Worm (Caenorhabditis elegans) whole organism, L1 larva: Measurements from ENCODE around the gene D2096.6.

Source experiments
- F16B12.6 ChIP-seq: fragments of 150-350 bp; optimal IDR thresholded peaks from 2 replicates; lab custom pipeline; 2014; ENCODE audit warnings: missing biosample characterization, missing genetic modification characterization
- blmp-1 ChIP-seq: fragments of 150-350 bp; optimal IDR thresholded peaks from 2 replicates; lab custom pipeline; 2014; ENCODE audit warnings: missing biosample characterization, missing genetic modification characterization
- ceh-82 ChIP-seq, 3 experiments: fragments of 150-350 bp in 1 of 3; sonication (generic microtip) in 2 of 3; optimal IDR thresholded peaks; 2 replicates each; lab custom pipeline; 2014 to 2017; ENCODE audit warnings: missing biosample characterization in 3 of 3, missing genetic modification characterization in 3 of 3
- dsc-1 ChIP-seq: sonication (generic microtip); optimal IDR thresholded peaks from 2 replicates; lab custom pipeline; 2016; ENCODE audit warnings: mild to moderate bottlenecking, missing genetic modification characterization, missing compliant biosample characterization
- efl-1 ChIP-seq, 4 experiments: fragments of 150-350 bp; optimal IDR thresholded peaks in 3 of 4; peaks in 1 of 4; 1 replicate in 1 of 4; 2 replicates in 3 of 4; lab custom pipeline; 2014; ENCODE audit warnings: missing biosample characterization in 2 of 4, missing genetic modification characterization in 2 of 4, missing genetic modification reagents in 2 of 4
- efl-3 ChIP-seq: fragments of 200-800 bp; sonication (Bioruptor generic); optimal IDR thresholded peaks from 2 replicates; lab custom pipeline; 2018; ENCODE audit warnings: mild to moderate bottlenecking, missing genetic modification characterization, missing compliant biosample characterization
- egl-13 ChIP-seq: sonication (generic microtip); optimal IDR thresholded peaks from 2 replicates; lab custom pipeline; 2016; ENCODE audit warnings: missing genotype, missing genetic modification reagents, missing genetic modification characterization, missing compliant biosample characterization
- ets-5 ChIP-seq: fragments of 200-800 bp; sonication (Bioruptor generic); IDR thresholded peaks from 2 replicates; pipeline ENCODE4 v1.3.6; 2022; ENCODE audit warnings: missing genetic modification characterization, missing compliant biosample characterization
- fkh-10 ChIP-seq: sonication (generic microtip); optimal IDR thresholded peaks from 2 replicates; lab custom pipeline; 2017; ENCODE audit warnings: missing biosample characterization, missing genetic modification reagents, missing genetic modification characterization
- fkh-4 ChIP-seq: sonication (generic microtip); optimal IDR thresholded peaks from 2 replicates; lab custom pipeline; 2016; ENCODE audit warnings: missing compliant biosample characterization, missing genetic modification characterization, borderline replicate concordance
- fkh-8 ChIP-seq: sonication (generic microtip); optimal IDR thresholded peaks from 2 replicates; lab custom pipeline; 2016; ENCODE audit warnings: mild to moderate bottlenecking, missing genetic modification characterization, missing compliant biosample characterization
- hlh-17 ChIP-seq: fragments of 200-800 bp; sonication (Bioruptor generic); optimal IDR thresholded peaks from 2 replicates; lab custom pipeline; 2018; ENCODE audit warnings: missing genetic modification characterization, mild to moderate bottlenecking, missing compliant biosample characterization, moderate library complexity, borderline replicate concordance
- hlh-4 ChIP-seq: sonication (generic microtip); optimal IDR thresholded peaks from 2 replicates; lab custom pipeline; 2016; ENCODE audit warnings: mild to moderate bottlenecking, missing genetic modification characterization, missing compliant biosample characterization
- isw-1 ChIP-seq: fragments of 200-800 bp; sonication (Bioruptor generic); IDR thresholded peaks from 2 replicates; pipeline ENCODE4 v1.3.6; 2022; ENCODE audit warnings: missing genetic modification characterization, missing compliant biosample characterization
- jun-1 ChIP-seq: fragments of 150-350 bp; optimal IDR thresholded peaks from 2 replicates; lab custom pipeline; 2014; ENCODE audit warnings: missing biosample characterization, missing genetic modification reagents, missing genetic modification characterization
- lin-13 ChIP-seq: fragments of 150-350 bp; optimal IDR thresholded peaks from 2 replicates; lab custom pipeline; 2014; ENCODE audit warnings: missing biosample characterization, missing genetic modification reagents, missing genetic modification characterization
- lin-15B ChIP-seq: fragments of 150-350 bp; sonication (generic microtip); optimal IDR thresholded peaks from 3 replicates; lab custom pipeline; 2014; ENCODE audit warnings: missing biosample characterization, missing genetic modification characterization
- lsy-2 ChIP-seq, 2 experiments: fragments of 150-350 bp; optimal IDR thresholded peaks; 2 replicates each; lab custom pipeline; 2014; ENCODE audit warnings: missing biosample characterization in 2 of 2, missing genetic modification characterization in 2 of 2
- mab-9 ChIP-seq: fragments of 200-800 bp; sonication (Bioruptor generic); IDR thresholded peaks from 2 replicates; pipeline ENCODE4 v1.3.6; 2022; ENCODE audit warnings: missing genetic modification reagents, missing genetic modification characterization, missing compliant biosample characterization
- mdl-1 ChIP-seq, 2 experiments: fragments of 150-350 bp; optimal IDR thresholded peaks; 2 replicates each; lab custom pipeline; 2014 to 2017; ENCODE audit warnings: missing biosample characterization in 2 of 2, missing genetic modification characterization in 2 of 2, inconsistent platforms in 1 of 2
- nhr-12 ChIP-seq: sonication (generic microtip); optimal IDR thresholded peaks from 2 replicates; lab custom pipeline; 2017; ENCODE audit warnings: missing biosample characterization, missing genetic modification characterization
- nhr-20 ChIP-seq: sonication (generic microtip); optimal IDR thresholded peaks from 2 replicates; lab custom pipeline; 2016; ENCODE audit warnings: mild to moderate bottlenecking, missing genetic modification characterization, missing compliant biosample characterization
- nhr-71 ChIP-seq: sonication (generic microtip); optimal IDR thresholded peaks from 2 replicates; lab custom pipeline; 2016; ENCODE audit warnings: mild to moderate bottlenecking, missing genetic modification characterization, moderate library complexity, missing compliant biosample characterization
- nhr-77 ChIP-seq: fragments of 150-350 bp; optimal IDR thresholded peaks from 2 replicates; lab custom pipeline; 2014; ENCODE audit warnings: missing biosample characterization, missing genetic modification characterization
- nhr-84 ChIP-seq: sonication (generic microtip); optimal IDR thresholded peaks from 2 replicates; lab custom pipeline; 2017; ENCODE audit warnings: missing biosample characterization, missing genetic modification characterization
- nhr-90 ChIP-seq: sonication (generic microtip); optimal IDR thresholded peaks from 2 replicates; lab custom pipeline; 2016; ENCODE audit warnings: mild to moderate bottlenecking, missing genetic modification characterization, missing compliant biosample characterization; ENCODE audit not compliant: poor library complexity
- pqm-1 ChIP-seq: sonication (generic microtip); optimal IDR thresholded peaks from 3 replicates; lab custom pipeline; 2017; ENCODE audit warnings: missing biosample characterization, missing genetic modification characterization
- sox-4 ChIP-seq: sonication (generic microtip); optimal IDR thresholded peaks from 2 replicates; lab custom pipeline; 2016; ENCODE audit warnings: missing genetic modification characterization, missing compliant biosample characterization
- sptf-1 ChIP-seq: fragments of 150-350 bp; optimal IDR thresholded peaks from 2 replicates; lab custom pipeline; 2014; ENCODE audit warnings: missing biosample characterization, missing genetic modification characterization
- sup-37 ChIP-seq: fragments of 200-800 bp; sonication (Bioruptor generic); optimal IDR thresholded peaks from 2 replicates; lab custom pipeline; 2018; ENCODE audit warnings: mild to moderate bottlenecking, missing genetic modification characterization, missing compliant biosample characterization
- tbx-2 ChIP-seq: sonication (generic microtip); optimal IDR thresholded peaks from 2 replicates; lab custom pipeline; 2016; ENCODE audit warnings: missing genetic modification characterization, missing compliant biosample characterization
- unc-130 ChIP-seq: fragments of 150-350 bp; optimal IDR thresholded peaks from 2 replicates; lab custom pipeline; 2017; ENCODE audit warnings: missing biosample characterization, missing genetic modification characterization, inconsistent platforms
- unc-30 ChIP-seq: sonication (generic microtip); optimal IDR thresholded peaks from 2 replicates; lab custom pipeline; 2017; ENCODE audit warnings: missing biosample characterization, missing genetic modification characterization
- unc-98 ChIP-seq: fragments of 200-800 bp; sonication (Bioruptor generic); IDR thresholded peaks from 2 replicates; pipeline ENCODE4 v1.3.6; 2022; ENCODE audit warnings: missing genetic modification characterization, missing compliant biosample characterization
- xbp-1 ChIP-seq: sonication (generic microtip); optimal IDR thresholded peaks from 2 replicates; lab custom pipeline; 2016; ENCODE audit warnings: missing genetic modification characterization, missing compliant biosample characterization
- zip-4 ChIP-seq: fragments of 200-800 bp; sonication (Bioruptor generic); optimal IDR thresholded peaks from 2 replicates; lab custom pipeline; 2018; ENCODE audit warnings: mild to moderate bottlenecking, missing genetic modification characterization, moderate library complexity, missing compliant biosample characterization
- ztf-11 ChIP-seq, 2 experiments: sonication (generic microtip); optimal IDR thresholded peaks; 2 replicates each; lab custom pipeline; 2016 to 2017; ENCODE audit warnings: missing genetic modification characterization in 2 of 2, missing biosample characterization in 1 of 2, missing compliant biosample characterization in 1 of 2
- ztf-4 ChIP-seq: fragments of 150-350 bp; optimal IDR thresholded peaks from 2 replicates; lab custom pipeline; 2014; ENCODE audit warnings: missing biosample characterization, missing genetic modification characterization

The D2096.6 gene

ce11 chrIV:8333954-8333987, 35.3 kb downstream of the D2096.6 start, which contains the start of gene his-31:
Gene his-31, minus strand, starts transcription at chrIV:8333983.
- TF ChIP-seq lin-15B (tag; lab: Kevin White, UChicago), result no peak
- no peak for TF ChIP-seq fkh-8 (tag; lab: Kevin White, UChicago)

ce11 chrIV:8333554-8333953, 35.5 kb downstream of the D2096.6 start:
- no peak for TF ChIP-seq ztf-11 (tag; optimal IDR thresholded peaks at IDR 0.05; lab: Kevin White, UChicago)
- no peak for TF ChIP-seq nhr-71 (tag; lab: Kevin White, UChicago)
- no peak for TF ChIP-seq hlh-17
- no peak for TF ChIP-seq egl-13 (tag; lab: Kevin White, UChicago)
- no peak for TF ChIP-seq sox-4 (tag; lab: Kevin White, UChicago)
- TF ChIP-seq efl-3 (GFP tag; lab: Kevin White, UChicago), result no peak
- no peak for TF ChIP-seq fkh-10 (GFP tag; lab: Kevin White, UChicago)
- TF ChIP-seq tbx-2, result no peak
- no peak for TF ChIP-seq nhr-77
- no peak for TF ChIP-seq lin-13
- TF ChIP-seq mdl-1 (tag; optimal IDR thresholded peaks at IDR 0.05; lab: Kevin White, UChicago), result no peak
- TF ChIP-seq ceh-82 (tag; optimal IDR thresholded peaks at IDR 0.05; lab: Kevin White, UChicago), result no peak
- TF ChIP-seq fkh-4 (tag; lab: Kevin White, UChicago), result no peak
- TF ChIP-seq dsc-1, result no peak
- TF ChIP-seq nhr-20 (tag; lab: Kevin White, UChicago), result no peak
- TF ChIP-seq jun-1 (tag; lab: Kevin White, UChicago), result no peak
- no peak for TF ChIP-seq ztf-4 (tag; lab: Kevin White, UChicago)
- TF ChIP-seq nhr-12 (tag; lab: Kevin White, UChicago), result no peak
- no peak for TF ChIP-seq unc-130 (tag; lab: Kevin White, UChicago)

- TF ChIP-seq jun-1 (tag; lab: Kevin White, UChicago) (no peak), zip-4 (no peak), nhr-71 (tag; lab: Kevin White, UChicago) (no peak), blmp-1 (no peak), efl-1 (optimal IDR thresholded peaks at IDR 0.05; lab: Kevin White, UChicago) (no peak), efl-1 (GFP tag; optimal IDR thresholded peaks at IDR 0.05 in 1 of 2; lab: Kevin White, UChicago) (peak in 1 of 2 experiments; percentile 6), egl-13 (tag; lab: Kevin White, UChicago) (no peak)
These were observed 36.0 kb downstream of the D2096.6 start for ce11 chrIV:8333034-8333433.

ce11 chrIV:8332526-8332925, 36.5 kb downstream of the D2096.6 start, which contains the start of gene lys-10:
Gene lys-10, plus strand, starts transcription at chrIV:8332826.
- no peak for TF ChIP-seq isw-1 (GFP tag; lab: Robert Waterston, UW)
- no peak for TF ChIP-seq unc-98 (GFP tag; lab: Robert Waterston, UW)
- TF ChIP-seq nhr-84 (tag; lab: Kevin White, UChicago), result no peak
- no peak for TF ChIP-seq egl-13 (tag; lab: Kevin White, UChicago)
- no peak for TF ChIP-seq sup-37 (GFP tag; lab: Kevin White, UChicago)
- TF ChIP-seq hlh-4 (tag; lab: Kevin White, UChicago), result no peak
- TF ChIP-seq ets-5 (GFP tag; lab: Robert Waterston, UW), result no peak
- TF ChIP-seq nhr-90 (tag; lab: Kevin White, UChicago), result no peak
- no peak for TF ChIP-seq mdl-1 (tag; optimal IDR thresholded peaks at IDR 0.05; lab: Kevin White, UChicago)
- no peak for TF ChIP-seq mab-9
- TF ChIP-seq sptf-1 (tag; lab: Kevin White, UChicago), result no peak
- TF ChIP-seq unc-30 (tag; lab: Kevin White, UChicago), result no peak
- TF ChIP-seq zip-4, result no peak
- TF ChIP-seq lsy-2 (tag; optimal IDR thresholded peaks at IDR 0.05; lab: Kevin White, UChicago), result no peak
- TF ChIP-seq F16B12.6 (tag; lab: Kevin White, UChicago), result no peak
- no peak for TF ChIP-seq lin-13
- no peak for TF ChIP-seq pqm-1 (tag; lab: Kevin White, UChicago)
- TF ChIP-seq xbp-1, result no peak
- TF ChIP-seq unc-130 (tag; lab: Kevin White, UChicago), result no peak
- TF ChIP-seq nhr-71 (tag; lab: Kevin White, UChicago), result no peak
